Fruit fly (Drosophila melanogaster) whole organism, embryonic: ENCODE data around the gene Usp1.

Experiments used
- CG13894 ChIP-seq: fragments of 200-800 bp; sonication (Bioruptor generic); optimal IDR thresholded peaks from 3 replicates; lab custom pipeline; 2018; ENCODE audit warnings: missing biosample characterization, mild to moderate bottlenecking, missing genetic modification characterization, moderate library complexity
- CG14441 ChIP-seq: fragments of 200-800 bp; sonication (Bioruptor generic); IDR thresholded peaks from 2 replicates; pipeline ENCODE4 v1.3.6; 2022; ENCODE audit warnings: missing biosample characterization, missing genetic modification characterization
- CG33213 ChIP-seq: fragments of 200-800 bp; sonication (Bioruptor generic); optimal IDR thresholded peaks from 3 replicates; lab custom pipeline; 2016; ENCODE audit warnings: missing biosample characterization, missing genetic modification characterization
- CG3995 ChIP-seq: fragments of 200-800 bp; sonication (Bioruptor generic); optimal IDR thresholded peaks from 3 replicates; lab custom pipeline; 2016; ENCODE audit warnings: missing biosample characterization, missing genetic modification characterization
- CG42726 ChIP-seq: fragments of 200-800 bp; sonication (Bioruptor generic); IDR thresholded peaks from 2 replicates; pipeline ENCODE4 v1.3.6; 2022; ENCODE audit warnings: missing biosample characterization, missing genetic modification characterization; ENCODE audit not compliant: partially characterized antibody
- CG6765 ChIP-seq: fragments of 200-800 bp; sonication (Bioruptor generic); optimal IDR thresholded peaks from 3 replicates; lab custom pipeline; 2017; ENCODE audit warnings: missing biosample characterization, mild to moderate bottlenecking, missing genetic modification characterization
- CG7928 ChIP-seq: fragments of 200-800 bp; sonication (Bioruptor generic); optimal IDR thresholded peaks from 2 replicates; lab custom pipeline; 2017; ENCODE audit warnings: missing biosample characterization, mild to moderate bottlenecking, missing genetic modification characterization
- CG8290 ChIP-seq, 3 experiments: fragments of 200-800 bp; sonication (Bioruptor generic); optimal IDR thresholded peaks; 2 replicates each; lab custom pipeline; 2016 to 2019; ENCODE audit warnings: missing biosample characterization in 3 of 3, missing genetic modification characterization in 3 of 3, mild to moderate bottlenecking in 2 of 3, moderate library complexity in 1 of 3
- CG9797 ChIP-seq: fragments of 200-800 bp; sonication (Bioruptor generic); optimal IDR thresholded peaks from 3 replicates; lab custom pipeline; 2018; ENCODE audit warnings: missing biosample characterization, mild to moderate bottlenecking, missing genetic modification characterization
- CrebB ChIP-seq: fragments of 200-800 bp; sonication (Bioruptor generic); optimal IDR thresholded peaks from 3 replicates; lab custom pipeline; 2018; ENCODE audit warnings: missing biosample characterization, mild to moderate bottlenecking, missing genetic modification characterization
- Dll ChIP-seq: fragments of 200-800 bp; sonication (Bioruptor generic); IDR thresholded peaks from 4 replicates; pipeline ENCODE4 v1.3.6; 2022; ENCODE audit warnings: missing biosample characterization, missing genetic modification characterization; ENCODE audit not compliant: partially characterized antibody
- Drgx ChIP-seq: fragments of 200-800 bp; sonication (Bioruptor generic); IDR thresholded peaks from 2 replicates; pipeline ENCODE4 v1.3.6; 2022; ENCODE audit warnings: missing biosample characterization, missing genetic modification characterization
- HLH4C ChIP-seq: fragments of 200-800 bp; sonication (Bioruptor generic); IDR thresholded peaks from 3 replicates; pipeline ENCODE4 v1.3.6; 2022; ENCODE audit warnings: missing biosample characterization, missing genetic modification characterization; ENCODE audit not compliant: partially characterized antibody
- MESR4 ChIP-seq: fragments of 200-800 bp; sonication (Bioruptor generic); optimal IDR thresholded peaks from 2 replicates; lab custom pipeline; 2018; ENCODE audit warnings: missing biosample characterization, mild to moderate bottlenecking, missing genetic modification characterization, moderate library complexity
- Mes4 ChIP-seq: fragments of 200-800 bp; sonication (Bioruptor generic); optimal IDR thresholded peaks from 2 replicates; lab custom pipeline; 2016; ENCODE audit warnings: missing biosample characterization, missing genetic modification characterization
- Ptx1 ChIP-seq: fragments of 200-800 bp; sonication (Bioruptor generic); IDR thresholded peaks from 2 replicates; pipeline ENCODE4 v1.3.6; 2022; ENCODE audit warnings: missing biosample characterization, missing genetic modification characterization
- Ravus ChIP-seq: fragments of 200-800 bp; sonication (Bioruptor generic); IDR thresholded peaks from 2 replicates; pipeline ENCODE4 v1.3.6; 2022; ENCODE audit warnings: missing biosample characterization, missing genetic modification characterization
- Scr ChIP-seq: fragments of 200-800 bp; sonication (Bioruptor generic); IDR thresholded peaks from 2 replicates; pipeline ENCODE4 v1.3.6; 2022; ENCODE audit warnings: missing biosample characterization, missing genetic modification characterization; ENCODE audit not compliant: partially characterized antibody
- Six4 ChIP-seq: fragments of 200-800 bp; sonication (Bioruptor generic); optimal IDR thresholded peaks from 2 replicates; lab custom pipeline; 2016; ENCODE audit warnings: missing biosample characterization, missing genetic modification characterization
- bigmax ChIP-seq: fragments of 200-800 bp; sonication (Bioruptor generic); optimal IDR thresholded peaks from 2 replicates; lab custom pipeline; 2018; ENCODE audit warnings: missing biosample characterization, mild to moderate bottlenecking, missing genetic modification characterization
- disco-r ChIP-seq: fragments of 200-800 bp; sonication (Bioruptor generic); optimal IDR thresholded peaks from 2 replicates; lab custom pipeline; 2016; ENCODE audit warnings: missing biosample characterization, missing genetic modification characterization
- fru ChIP-seq: fragments of >200 bp; optimal IDR thresholded peaks from 2 replicates; lab custom pipeline; 2017
- gfzf ChIP-seq: fragments of 200-800 bp; sonication (Bioruptor generic); optimal IDR thresholded peaks from 2 replicates; lab custom pipeline; 2016; ENCODE audit warnings: missing biosample characterization, mild to moderate bottlenecking, missing genetic modification characterization, moderate library complexity
- grn ChIP-seq: fragments of 200-800 bp; sonication (Bioruptor generic); optimal IDR thresholded peaks from 3 replicates; lab custom pipeline; 2017; ENCODE audit warnings: missing biosample characterization, missing genetic modification characterization
- gro ChIP-seq: fragments of 200-800 bp; sonication (Bioruptor generic); optimal IDR thresholded peaks from 2 replicates; lab custom pipeline; 2016; ENCODE audit warnings: missing biosample characterization, missing genetic modification characterization
- insv ChIP-seq, 2 experiments: fragments of 200-800 bp; sonication (Bioruptor generic); optimal IDR thresholded peaks; 3 replicates each; lab custom pipeline; 2016 to 2018; ENCODE audit warnings: missing biosample characterization in 2 of 2, missing genetic modification characterization in 2 of 2
- kah ChIP-seq: fragments of 200-800 bp; sonication (Bioruptor generic); optimal IDR thresholded peaks from 2 replicates; lab custom pipeline; 2018; ENCODE audit warnings: missing biosample characterization, mild to moderate bottlenecking, missing genetic modification characterization
- mld ChIP-seq: fragments of 200-800 bp; sonication (Bioruptor generic); IDR thresholded peaks from 3 replicates; pipeline ENCODE4 v1.3.6; 2022; ENCODE audit warnings: missing biosample characterization, missing genetic modification characterization; ENCODE audit not compliant: partially characterized antibody
- pfk ChIP-seq: fragments of 200-800 bp; sonication (Bioruptor generic); optimal IDR thresholded peaks from 2 replicates; lab custom pipeline; 2018; ENCODE audit warnings: missing biosample characterization, mild to moderate bottlenecking, missing genetic modification characterization, moderate library complexity
- prd ChIP-seq, 3 experiments: fragments of >200 bp in 2 of 3; fragments of 200-800 bp in 1 of 3; sonication (Bioruptor generic) in 1 of 3; optimal IDR thresholded peaks in 2 of 3; IDR thresholded peaks in 1 of 3; 2 replicates in 2 of 3; 3 replicates in 1 of 3; pipeline versions ENCODE4 v1.3.6 to Lab custom; 2017 to 2022; ENCODE audit warnings: missing biosample characterization in 1 of 3, missing genetic modification characterization in 1 of 3
- row ChIP-seq: fragments of 200-800 bp; sonication (Bioruptor generic); IDR thresholded peaks from 3 replicates; pipeline ENCODE4 v1.3.6; 2022; ENCODE audit warnings: missing biosample characterization, missing genetic modification characterization
- sug ChIP-seq: fragments of 200-800 bp; optimal IDR thresholded peaks from 2 replicates; lab custom pipeline; 2019; ENCODE audit warnings: missing biosample characterization, mild to moderate bottlenecking, missing genetic modification characterization, moderate library complexity
- tna ChIP-seq: fragments of 200-800 bp; sonication (Bioruptor generic); IDR thresholded peaks from 2 replicates; pipeline ENCODE4 v1.3.6; 2022; ENCODE audit warnings: missing biosample characterization, missing genetic modification characterization; ENCODE audit not compliant: partially characterized antibody
- trem ChIP-seq: fragments of 200-800 bp; optimal IDR thresholded peaks from 3 replicates; lab custom pipeline; 2019; ENCODE audit warnings: missing biosample characterization, mild to moderate bottlenecking, missing genetic modification characterization, moderate library complexity
- unpg ChIP-seq: fragments of 200-800 bp; sonication (Bioruptor generic); optimal IDR thresholded peaks from 3 replicates; lab custom pipeline; 2018; ENCODE audit warnings: missing biosample characterization, mild to moderate bottlenecking, missing genetic modification characterization, moderate library complexity
- vvl ChIP-seq: fragments of 200-800 bp; sonication (Bioruptor generic); IDR thresholded peaks from 2 replicates; pipeline ENCODE4 v1.3.6; 2022; ENCODE audit warnings: missing biosample characterization, missing genetic modification characterization
- zen2 ChIP-seq: fragments of 200-800 bp; sonication (Bioruptor generic); IDR thresholded peaks from 3 replicates; pipeline ENCODE4 v1.3.6; 2022; ENCODE audit warnings: missing biosample characterization, missing genetic modification characterization; ENCODE audit not compliant: partially characterized antibody

Gene Usp1

DNA sequence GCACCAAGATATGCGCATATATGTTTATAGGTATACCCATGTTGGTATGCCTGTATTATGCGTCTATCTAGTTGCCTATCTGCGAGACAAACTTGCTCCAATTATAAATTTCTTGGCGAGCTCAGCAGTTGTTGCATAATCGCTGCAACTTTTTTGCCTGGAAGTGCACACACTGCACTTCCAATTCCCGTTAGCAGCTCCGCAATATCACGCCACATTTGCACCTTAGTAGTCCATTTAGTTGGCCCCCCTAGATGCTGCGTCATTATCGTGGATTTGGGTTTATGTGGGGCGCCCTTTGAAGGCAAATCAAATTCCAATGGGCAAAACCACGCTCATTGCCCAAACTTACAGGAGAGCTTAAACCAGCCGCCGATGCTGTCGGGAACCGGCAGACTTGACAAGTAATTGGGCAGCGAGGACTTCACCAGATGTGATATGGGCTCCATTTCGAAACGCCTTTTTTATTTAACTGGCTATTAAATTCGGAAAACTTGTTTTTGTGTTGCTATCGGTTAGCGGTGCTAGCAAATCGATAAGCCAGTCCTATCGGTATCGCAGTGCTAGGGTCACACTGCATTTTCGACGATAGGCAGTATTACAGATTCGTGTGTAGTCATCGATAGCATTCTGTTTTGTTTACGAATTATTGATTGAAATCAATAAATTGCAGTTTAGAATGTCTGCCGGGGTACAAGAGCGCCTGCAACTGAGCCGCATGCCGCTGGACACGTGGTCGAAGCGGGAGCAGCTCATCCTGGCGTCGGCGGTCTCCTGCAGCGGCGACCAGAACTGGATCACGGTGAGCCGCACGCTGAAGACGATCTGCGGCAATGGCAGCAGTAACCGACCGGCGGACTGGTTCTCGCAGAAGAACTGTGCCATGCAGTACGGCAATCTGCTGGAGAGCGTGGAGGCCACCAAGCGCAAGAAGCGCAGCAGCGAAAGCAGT, 5.8 kb upstream of the Usp1 start, which contains the start of the genes Cisd2 and Brd8 (continued):
- peak in 1 of 2 experiments; percentile 24 for TF ChIP-seq insv (GFP tag; optimal IDR thresholded peaks at IDR 0.05; lab: Kevin White, UChicago)
- TF ChIP-seq Ptx1 = no peak
- TF ChIP-seq row = peak; percentile 31; the same call in 1 of the 3 replicates
- TF ChIP-seq pfk (GFP tag; lab: Kevin White, UChicago) = no peak
- TF ChIP-seq Dll (GFP tag; lab: Robert Waterston, UW) = peak; percentile 89
- TF ChIP-seq vvl (GFP tag; lab: Robert Waterston, UW) = no peak
- no peak for TF ChIP-seq CG6765 (GFP tag; lab: Kevin White, UChicago)
- peak; percentile 53 for TF ChIP-seq gfzf (GFP tag; lab: Kevin White, UChicago)
- TF ChIP-seq zen2 (GFP tag; lab: Robert Waterston, UW) = peak; percentile 96
- TF ChIP-seq HLH4C = peak; percentile 98
- peak; percentile 20 for TF ChIP-seq bigmax (GFP tag; lab: Kevin White, UChicago)
- TF ChIP-seq tna = peak; percentile 97
- TF ChIP-seq Six4 (GFP tag; lab: Kevin White, UChicago) = no peak
- TF ChIP-seq mld = peak; percentile 94
- peak; percentile 78 for TF ChIP-seq MESR4 (GFP tag; lab: Kevin White, UChicago)
- no peak for TF ChIP-seq fru
- TF ChIP-seq CG33213 (GFP tag; lab: Kevin White, UChicago) = peak; percentile 30
- TF ChIP-seq Scr (GFP tag; lab: Robert Waterston, UW) = peak; percentile 91
- no peak for TF ChIP-seq CG8290 (GFP tag; optimal IDR thresholded peaks at IDR 0.05; lab: Kevin White, UChicago)
- TF ChIP-seq CG8290 (tag; optimal IDR thresholded peaks at IDR 0.05; lab: Kevin White, UChicago) = peak in 1 of 2 experiments; percentile 51
- peak; percentile 30 for TF ChIP-seq CG3995 (GFP tag; lab: Kevin White, UChicago)
- peak; percentile 8 for TF ChIP-seq Mes4 (GFP tag; lab: Kevin White, UChicago)
- peak; percentile 25 for TF ChIP-seq CG7928 (GFP tag; lab: Kevin White, UChicago)
- peak; percentile 19 for TF ChIP-seq sug (tag; lab: Kevin White, UChicago)
- peak; percentile 86 for TF ChIP-seq CG9797 (GFP tag; lab: Kevin White, UChicago)
- no peak for TF ChIP-seq prd (optimal IDR thresholded peaks at IDR 0.05; lab: Kevin White, UChicago)
- 0 out of 3 replicates have a peak, but pooled peaks have one; percentile 4 for TF ChIP-seq prd (GFP tag; IDR thresholded peaks at IDR 0.05; lab: Robert Waterston, UW)
- TF ChIP-seq CrebB (tag; lab: Kevin White, UChicago) = no peak
- no peak for TF ChIP-seq unpg (GFP tag; lab: Kevin White, UChicago)
- peak; percentile 6 for TF ChIP-seq CG13894
- peak; percentile 26 for TF ChIP-seq gro (GFP tag; lab: Kevin White, UChicago)
- TF ChIP-seq CG42726 (GFP tag; lab: Robert Waterston, UW) = peak; percentile 77; the same call in 1 of the 2 replicates
- TF ChIP-seq Ravus (GFP tag; lab: Robert Waterston, UW) = no peak
- TF ChIP-seq trem (tag; lab: Kevin White, UChicago) = peak; percentile 37
- peak; percentile 29 for TF ChIP-seq grn (GFP tag; lab: Kevin White, UChicago)

DNA sequence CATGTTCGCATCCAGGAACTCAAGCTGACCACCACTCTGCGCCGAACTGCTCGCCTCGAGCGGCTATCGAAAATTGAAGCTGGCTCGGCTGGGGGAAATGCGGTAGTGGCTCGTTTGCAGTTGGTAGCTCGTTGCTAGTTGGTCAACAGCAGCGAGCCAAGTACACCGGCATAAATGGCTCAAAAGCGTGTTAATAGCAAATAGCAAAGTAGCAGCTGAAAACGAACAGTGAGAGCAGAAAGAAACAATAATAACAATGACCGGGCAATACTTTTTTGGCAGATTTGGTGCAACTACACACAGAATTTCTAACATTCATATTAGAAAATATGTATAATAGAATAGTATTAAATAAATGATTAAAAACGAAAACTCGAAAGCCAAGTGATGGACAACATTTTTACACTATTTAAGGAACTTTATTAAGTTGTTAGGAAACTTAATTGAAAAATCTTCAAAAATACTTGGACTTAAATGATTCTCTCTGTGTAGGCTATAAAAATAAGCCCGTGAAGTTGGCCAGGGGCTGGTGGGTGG, 1.2 kb upstream of the Usp1 start, which contains the start of gene CG14507:
Gene CG14507, minus strand, starts transcription at position 51 of the 537 bp plus-strand sequence.
- TF ChIP-seq kah (GFP tag; lab: Kevin White, UChicago) (no peak), Drgx (GFP tag; lab: Robert Waterston, UW) (peak; percentile 8; the same call in 1 of the 2 replicates), CG14441 (GFP tag; lab: Robert Waterston, UW) (no peak), disco-r (GFP tag; lab: Kevin White, UChicago) (no peak)
- TF ChIP-seq, all 482 proteins: peak for 1
